Comparison of ENCODE assay signal across 3 fruit fly cellular contexts in genomic region chr2L:847189-847987, dm6.
TF ChIP-seq lines count a peak whose summit lies in the region.

No protein-coding gene starts in this region.

TF ChIP-seq in whole organism, embryonic, 481 proteins besides CTCF, POLR2A, EP300 and RAD21 (continued from another document and continues in another):
- TF ChIP-seq CG9437 (GFP tag; optimal IDR thresholded peaks at IDR 0.05; lab: Kevin White, UChicago): peak; percentile 32
- TF ChIP-seq ftz-f1 (GFP tag; optimal IDR thresholded peaks at IDR 0.05; lab: Kevin White, UChicago): no peak
- TF ChIP-seq CG13624 (GFP tag; optimal IDR thresholded peaks at IDR 0.05; lab: Kevin White, UChicago): no peak
- peak; percentile 8 for TF ChIP-seq CG17359 (tag; optimal IDR thresholded peaks at IDR 0.05; lab: Kevin White, UChicago)
- TF ChIP-seq Hr78 (GFP tag; optimal IDR thresholded peaks at IDR 0.05; lab: Kevin White, UChicago): peak in 1 of 2 experiments; percentile 75
- TF ChIP-seq kay (GFP tag; optimal IDR thresholded peaks at IDR 0.05; lab: Kevin White, UChicago): peak; percentile 5
- TF ChIP-seq CG7839 (tag; optimal IDR thresholded peaks at IDR 0.05; lab: Kevin White, UChicago): peak; percentile 12
- peak; percentile 10 for TF ChIP-seq grau (tag; optimal IDR thresholded peaks at IDR 0.05; lab: Kevin White, UChicago)
- TF ChIP-seq Nf-YA (GFP tag; IDR thresholded peaks at IDR 0.05; lab: Robert Waterston, UW): 0 out of 2 replicates have a peak, but pooled peaks have one; percentile 12
- TF ChIP-seq CG2712 (tag; optimal IDR thresholded peaks at IDR 0.05; lab: Kevin White, UChicago): peak; percentile 26
- peak; percentile 53 for TF ChIP-seq Oli (tag; optimal IDR thresholded peaks at IDR 0.05; lab: Kevin White, UChicago)
- 0 out of 2 replicates have a peak, but pooled peaks have one; percentile 26 for TF ChIP-seq Ptx1 (GFP tag; IDR thresholded peaks at IDR 0.05; lab: Robert Waterston, UW)
- TF ChIP-seq CG18262 (tag; optimal IDR thresholded peaks at IDR 0.05; lab: Kevin White, UChicago): peak; percentile 55
- no peak for TF ChIP-seq Hr3 (GFP tag; optimal IDR thresholded peaks at IDR 0.05; lab: Kevin White, UChicago)
- peak in 1 of 2 experiments; percentile 47 for TF ChIP-seq Hr51 (GFP tag; optimal IDR thresholded peaks at IDR 0.05; lab: Kevin White, UChicago)
- no peak for TF ChIP-seq ham (GFP tag; IDR thresholded peaks at IDR 0.05; lab: Robert Waterston, UW)
- TF ChIP-seq CG10979 (tag; optimal IDR thresholded peaks at IDR 0.05; lab: Kevin White, UChicago): peak; percentile 4
- peak; percentile 41 for TF ChIP-seq gem (tag; optimal IDR thresholded peaks at IDR 0.05; lab: Kevin White, UChicago)
- peak in 1 of 2 experiments; percentile 9 for TF ChIP-seq bsh (GFP tag; optimal IDR thresholded peaks at IDR 0.05; lab: Kevin White, UChicago)
- no peak for TF ChIP-seq CG14014 (GFP tag; IDR thresholded peaks at IDR 0.05; lab: Robert Waterston, UW)
- no peak for TF ChIP-seq Hmx (GFP tag; optimal IDR thresholded peaks at IDR 0.05; lab: Kevin White, UChicago)
- no peak for TF ChIP-seq CG18599 (GFP tag; optimal IDR thresholded peaks at IDR 0.05; lab: Kevin White, UChicago)
- TF ChIP-seq CG8924 (tag; optimal IDR thresholded peaks at IDR 0.05; lab: Kevin White, UChicago): peak; percentile 19
- TF ChIP-seq Ssrp (tag; optimal IDR thresholded peaks at IDR 0.05; lab: Kevin White, UChicago): peak; percentile 20
- peak; percentile 1 for TF ChIP-seq CG6654 (GFP tag; optimal IDR thresholded peaks at IDR 0.05; lab: Kevin White, UChicago)
- TF ChIP-seq nerfin-2 (GFP tag; IDR thresholded peaks at IDR 0.05; lab: Robert Waterston, UW; ENCODE audit: partially characterized antibody): no peak
- peak; percentile 15 for TF ChIP-seq lbe (GFP tag; optimal IDR thresholded peaks at IDR 0.05; lab: Kevin White, UChicago)
- peak in 1 of 2 experiments; percentile 13 for TF ChIP-seq dpn (GFP tag; optimal IDR thresholded peaks at IDR 0.05; lab: Kevin White, UChicago)
- peak; percentile 59 for TF ChIP-seq dmrt99B (tag; optimal IDR thresholded peaks at IDR 0.05; lab: Kevin White, UChicago)
- TF ChIP-seq Mrtf (GFP tag; IDR thresholded peaks at IDR 0.05; lab: Robert Waterston, UW): no peak
- no peak for TF ChIP-seq CG10654 (GFP tag; optimal IDR thresholded peaks at IDR 0.05; lab: Kevin White, UChicago)
- TF ChIP-seq CG12155 (GFP tag; optimal IDR thresholded peaks at IDR 0.05; lab: Kevin White, UChicago): no peak
- TF ChIP-seq Sox100B (GFP tag; optimal IDR thresholded peaks at IDR 0.05; lab: Kevin White, UChicago): peak; percentile 47
- TF ChIP-seq ap (GFP tag; IDR thresholded peaks at IDR 0.05; lab: Robert Waterston, UW): no peak
- TF ChIP-seq Meics (GFP tag; optimal IDR thresholded peaks at IDR 0.05; lab: Kevin White, UChicago): peak; percentile 21
- TF ChIP-seq peb (GFP tag; IDR thresholded peaks at IDR 0.05; lab: Robert Waterston, UW): no peak
- TF ChIP-seq CG3281 (GFP tag; optimal IDR thresholded peaks at IDR 0.05; lab: Kevin White, UChicago): peak; percentile 13
- peak; percentile 62; the same call in 1 of the 2 replicates for TF ChIP-seq CG11696 (GFP tag; IDR thresholded peaks at IDR 0.05; lab: Robert Waterston, UW)
- peak; percentile 35 for TF ChIP-seq CG30403 (GFP tag; optimal IDR thresholded peaks at IDR 0.05; lab: Kevin White, UChicago)
- peak in 1 of 2 experiments; percentile 15 for TF ChIP-seq Pdp1 (GFP tag; optimal IDR thresholded peaks at IDR 0.05; lab: Kevin White, UChicago)
- TF ChIP-seq CG16815 (GFP tag; optimal IDR thresholded peaks at IDR 0.05; lab: Kevin White, UChicago): no peak
- peak; percentile 42; the same call in 1 of the 2 replicates for TF ChIP-seq CG31441 (GFP tag; IDR thresholded peaks at IDR 0.05; lab: Robert Waterston, UW)
- TF ChIP-seq CG17612 (GFP tag; IDR thresholded peaks at IDR 0.05; lab: Robert Waterston, UW): no peak

TF ChIP-seq in whole organism, prepupa, 60 proteins besides CTCF, POLR2A, EP300 and RAD21 (continued from another document):
- TF ChIP-seq dac (GFP tag; optimal IDR thresholded peaks at IDR 0.05; lab: Kevin White, UChicago): no peak
- peak; percentile 27 for TF ChIP-seq CG8319 (GFP tag; optimal IDR thresholded peaks at IDR 0.05; lab: Kevin White, UChicago)
- TF ChIP-seq Sox102F (GFP tag; optimal IDR thresholded peaks at IDR 0.05; lab: Kevin White, UChicago): peak; percentile 14
- TF ChIP-seq CG1621 (tag; optimal IDR thresholded peaks at IDR 0.05; lab: Kevin White, UChicago): no peak
- TF ChIP-seq CG8632 (GFP tag; optimal IDR thresholded peaks at IDR 0.05; lab: Kevin White, UChicago): peak; percentile 57
- peak; percentile 44 for TF ChIP-seq Smox (GFP tag; optimal IDR thresholded peaks at IDR 0.05; lab: Kevin White, UChicago)
- peak; percentile 47 for TF ChIP-seq Ets96B (tag; optimal IDR thresholded peaks at IDR 0.05; lab: Kevin White, UChicago)
- TF ChIP-seq fd59A (GFP tag; optimal IDR thresholded peaks at IDR 0.05; lab: Kevin White, UChicago): peak; percentile 15
- TF ChIP-seq CG34406 (GFP tag; optimal IDR thresholded peaks at IDR 0.05; lab: Kevin White, UChicago): peak; percentile 53
- TF ChIP-seq Sox14 (GFP tag; optimal IDR thresholded peaks at IDR 0.05; lab: Kevin White, UChicago): peak; percentile 27
- peak; percentile 59 for TF ChIP-seq Hr39 (GFP tag; optimal IDR thresholded peaks at IDR 0.05; lab: Kevin White, UChicago)
- TF ChIP-seq CG10669 (GFP tag; optimal IDR thresholded peaks at IDR 0.05; lab: Kevin White, UChicago): peak; percentile 10
- TF ChIP-seq topi (GFP tag; optimal IDR thresholded peaks at IDR 0.05; lab: Kevin White, UChicago): peak; percentile 53
- TF ChIP-seq CG8119 (GFP tag; IDR thresholded peaks at IDR 0.05; lab: Robert Waterston, UW): peak; percentile 66
- peak; percentile 29 for TF ChIP-seq cyc (GFP tag; optimal IDR thresholded peaks at IDR 0.05; lab: Kevin White, UChicago)
- peak; percentile 88 for TF ChIP-seq Eip78C (GFP tag; lab: Kevin White, UChicago)
- TF ChIP-seq Blimp-1 (GFP tag; optimal IDR thresholded peaks at IDR 0.05; lab: Kevin White, UChicago): no peak
- TF ChIP-seq CG9139 (GFP tag; optimal IDR thresholded peaks at IDR 0.05; lab: Kevin White, UChicago): no peak
- peak; percentile 24 for TF ChIP-seq spab (GFP tag; optimal IDR thresholded peaks at IDR 0.05; lab: Kevin White, UChicago)
- peak; percentile 4 for TF ChIP-seq CG6792 (GFP tag; optimal IDR thresholded peaks at IDR 0.05; lab: Kevin White, UChicago)
- TF ChIP-seq achi (GFP tag; optimal IDR thresholded peaks at IDR 0.05; lab: Kevin White, UChicago): peak; percentile 67
- TF ChIP-seq ss (GFP tag; optimal IDR thresholded peaks at IDR 0.05; lab: Kevin White, UChicago): no peak
- peak; percentile 36 for TF ChIP-seq Met (GFP tag; optimal IDR thresholded peaks at IDR 0.05; lab: Kevin White, UChicago)
- no peak for TF ChIP-seq CG11902 (GFP tag; optimal IDR thresholded peaks at IDR 0.05; lab: Kevin White, UChicago)
- peak; percentile 71 for TF ChIP-seq CG6276 (GFP tag; optimal IDR thresholded peaks at IDR 0.05; lab: Kevin White, UChicago)
- no peak for TF ChIP-seq Hr38 (GFP tag; optimal IDR thresholded peaks at IDR 0.05; lab: Kevin White, UChicago)
- TF ChIP-seq Lpt (GFP tag; optimal IDR thresholded peaks at IDR 0.05; lab: Kevin White, UChicago): peak; percentile 26
- peak; percentile 4 for TF ChIP-seq Eip93F (GFP tag; optimal IDR thresholded peaks at IDR 0.05; lab: Kevin White, UChicago)
- peak; percentile 37 for TF ChIP-seq Sox15 (GFP tag; optimal IDR thresholded peaks at IDR 0.05; lab: Kevin White, UChicago)
- TF ChIP-seq CG16779 (tag; optimal IDR thresholded peaks at IDR 0.05; lab: Kevin White, UChicago): no peak
- no peak for TF ChIP-seq Gug (GFP tag; IDR thresholded peaks at IDR 0.05; lab: Robert Waterston, UW)
- TF ChIP-seq CG11762 (GFP tag; optimal IDR thresholded peaks at IDR 0.05; lab: Kevin White, UChicago; ENCODE audit: insufficient read depth): peak; percentile 13
- peak; percentile 41 for TF ChIP-seq Eip75B (GFP tag; optimal IDR thresholded peaks at IDR 0.05; lab: Kevin White, UChicago)
- TF ChIP-seq CG7368 (GFP tag; optimal IDR thresholded peaks at IDR 0.05; lab: Kevin White, UChicago): no peak
- peak; percentile 69 for TF ChIP-seq acj6 (GFP tag; optimal IDR thresholded peaks at IDR 0.05; lab: Kevin White, UChicago)
- peak; percentile 67 for TF ChIP-seq CG15336 (GFP tag; IDR thresholded peaks at IDR 0.05; lab: Robert Waterston, UW)
- peak; percentile 73 for TF ChIP-seq CG6854 (GFP tag; optimal IDR thresholded peaks at IDR 0.05; lab: Kevin White, UChicago)
- TF ChIP-seq fkh (GFP tag; optimal IDR thresholded peaks at IDR 0.05; lab: Kevin White, UChicago): no peak

TF ChIP-seq in whole organism, wandering third instar larva, 38 proteins besides CTCF, POLR2A, EP300 and RAD21 (continued from another document):
- TF ChIP-seq GATAd (GFP tag; optimal IDR thresholded peaks at IDR 0.05; lab: Kevin White, UChicago): no peak
- no peak for TF ChIP-seq N (GFP tag; optimal IDR thresholded peaks at IDR 0.05; lab: Kevin White, UChicago)
- no peak for TF ChIP-seq Myc (optimal IDR thresholded peaks at IDR 0.05; lab: Kevin White, UChicago)
- no peak for TF ChIP-seq CG9705 (GFP tag; optimal IDR thresholded peaks at IDR 0.05; lab: Kevin White, UChicago)
- no peak for TF ChIP-seq dl (GFP tag; optimal IDR thresholded peaks at IDR 0.05; lab: Kevin White, UChicago; ENCODE audit: insufficient read depth in 1 of 2, partially characterized antibody in 2 of 2)
- no peak for TF ChIP-seq brk (GFP tag; optimal IDR thresholded peaks at IDR 0.05; lab: Kevin White, UChicago)
- no peak for TF ChIP-seq Rel (GFP tag; optimal IDR thresholded peaks at IDR 0.05; lab: Kevin White, UChicago)
- TF ChIP-seq Rel (tag; optimal IDR thresholded peaks at IDR 0.05; lab: Kevin White, UChicago): no peak
- TF ChIP-seq Mio (GFP tag; optimal IDR thresholded peaks at IDR 0.05; lab: Kevin White, UChicago): no peak
- peak; percentile 41 for TF ChIP-seq OdsH (GFP tag; optimal IDR thresholded peaks at IDR 0.05; lab: Kevin White, UChicago)
